Worm (Caenorhabditis elegans): Measurements from ENCODE around the gene etr-1.
A peak's percentile ranks its signal among the peaks of the same experiment; 100 is the strongest.

etr-1 gene

DNA sequence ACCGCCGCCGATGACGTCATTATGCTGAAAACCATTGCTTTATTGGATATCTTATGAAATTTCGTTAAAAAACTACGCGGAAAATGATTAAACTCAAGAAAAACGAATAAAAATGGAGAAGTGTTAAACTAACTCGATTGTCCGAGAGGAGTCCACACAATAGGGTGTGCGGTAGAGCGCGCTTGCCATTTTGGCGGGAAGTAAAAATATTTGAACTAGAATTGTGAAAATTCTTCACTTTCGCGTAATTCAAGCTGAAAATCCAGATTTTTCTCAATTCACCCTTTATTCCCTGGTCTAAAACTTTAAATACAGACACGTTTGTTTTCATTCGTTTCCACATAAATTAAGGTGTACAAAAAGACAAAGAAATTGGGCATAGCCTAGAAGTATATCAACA, 54.4 kb downstream of the etr-1 start, which contains the start of gene F48A11.4:
Gene F48A11.4 (minus strand): TSS at position 24 of the 400 bp plus-strand sequence.
- peak; percentile 90 for TF ChIP-seq fkh-10 (GFP tag; optimal IDR thresholded peaks at IDR 0.05)
- peak; percentile 90 for TF ChIP-seq spr-3 (GFP tag; optimal IDR thresholded peaks at IDR 0.05)
- peak; percentile 89 for TF ChIP-seq lin-13 (GFP tag; optimal IDR thresholded peaks at IDR 0.05)
- TF ChIP-seq unc-62 (GFP tag; optimal IDR thresholded peaks at IDR 0.05 in 1 of 2): peak in 1 of 2 experiments; percentile 74
- TF ChIP-seq unc-62 (tag; optimal IDR thresholded peaks at IDR 0.05): no peak
- TF ChIP-seq mes-2 (tag; optimal IDR thresholded peaks at IDR 0.05; ENCODE audit: poor library complexity, severe bottlenecking): peak; percentile 96
- peak; percentile 62 for TF ChIP-seq dmd-9 (GFP tag; IDR thresholded peaks at IDR 0.05)
- TF ChIP-seq mxl-2 (GFP tag; conservative IDR thresholded peaks at IDR 0.05): peak; percentile 33; the same call in 1 of the 2 replicates
- no peak for TF ChIP-seq mdl-1 (tag; optimal IDR thresholded peaks at IDR 0.05)
- TF ChIP-seq F44E2.7 (GFP tag; IDR thresholded peaks at IDR 0.05): no peak
- TF ChIP-seq nhr-6 (tag; optimal IDR thresholded peaks at IDR 0.05): peak; percentile 91
- peak; percentile 100 for TF ChIP-seq lin-38 (GFP tag; IDR thresholded peaks at IDR 0.05)
- TF ChIP-seq snpc-4 (tag; optimal IDR thresholded peaks at IDR 0.05): no peak
- peak; percentile 85 for TF ChIP-seq spr-1 (tag; optimal IDR thresholded peaks at IDR 0.05)
- no peak for TF ChIP-seq nhr-237 (tag; optimal IDR thresholded peaks at IDR 0.05)
- peak; percentile 72 for TF ChIP-seq vab-7 (GFP tag; IDR thresholded peaks at IDR 0.05)
- peak; percentile 57 for TF ChIP-seq nhr-41 (GFP tag; IDR thresholded peaks at IDR 0.05)
- TF ChIP-seq hif-1 (tag; optimal IDR thresholded peaks at IDR 0.05): peak in 1 of 2 experiments; percentile 70
- TF ChIP-seq snpc-1.2 (GFP tag; IDR thresholded peaks at IDR 0.05): peak; percentile 78
- peak; percentile 99 for TF ChIP-seq aha-1 (tag)
- peak; percentile 77; the same call in 1 of the 2 replicates for TF ChIP-seq pha-4 (GFP tag; IDR thresholded peaks at IDR 0.05)
- peak; percentile 11 for TF ChIP-seq pha-4 (tag; optimal IDR thresholded peaks at IDR 0.05)
- peak; percentile 92 for TF ChIP-seq arid-1 (GFP tag; conservative IDR thresholded peaks at IDR 0.05)
- peak in 1 of 2 experiments; percentile 55 for TF ChIP-seq daf-16 (GFP tag; optimal IDR thresholded peaks at IDR 0.05)
- TF ChIP-seq daf-16 (tag; optimal IDR thresholded peaks at IDR 0.05): peak; percentile 35
- peak; percentile 39 for TF ChIP-seq unc-130 (GFP tag; optimal IDR thresholded peaks at IDR 0.05)
- TF ChIP-seq lir-3 (tag; optimal IDR thresholded peaks at IDR 0.05): peak; percentile 8
- no peak for TF ChIP-seq lin-39 (tag; optimal IDR thresholded peaks at IDR 0.05)
- no peak for TF ChIP-seq ceh-62 (tag; optimal IDR thresholded peaks at IDR 0.05)
- TF ChIP-seq egl-43 (GFP tag; IDR thresholded peaks at IDR 0.05): peak; percentile 86
- peak; percentile 91 for TF ChIP-seq hmg-1.1 (GFP tag; IDR thresholded peaks at IDR 0.05)
- TF ChIP-seq ztf-11 (tag; optimal IDR thresholded peaks at IDR 0.05): no peak
- peak; percentile 33 for TF ChIP-seq nhr-76 (tag; optimal IDR thresholded peaks at IDR 0.05)
- peak; percentile 93 for TF ChIP-seq mep-1 (tag; optimal IDR thresholded peaks at IDR 0.05)
- no peak for TF ChIP-seq nhr-10 (tag; optimal IDR thresholded peaks at IDR 0.05)
- no peak for TF ChIP-seq aly-2 (tag; optimal IDR thresholded peaks at IDR 0.05)
- TF ChIP-seq pqm-1 (tag; optimal IDR thresholded peaks at IDR 0.05): peak; percentile 13
- TF ChIP-seq set-16 (GFP tag; IDR thresholded peaks at IDR 0.05): no peak
- peak; percentile 47 for TF ChIP-seq nhr-111 (GFP tag; optimal IDR thresholded peaks at IDR 0.05)
- no peak for TF ChIP-seq skn-1 (tag; optimal IDR thresholded peaks at IDR 0.05)
- TF ChIP-seq F10B5.3 (tag; optimal IDR thresholded peaks at IDR 0.05): peak; percentile 76
- TF ChIP-seq F26F4.8 (GFP tag; conservative IDR thresholded peaks at IDR 0.05): no peak
- peak; percentile 26 for TF ChIP-seq gei-8 (GFP tag; optimal IDR thresholded peaks at IDR 0.05)
- peak; percentile 88 for TF ChIP-seq mdt-29 (GFP tag; IDR thresholded peaks at IDR 0.05)
- 0 out of 2 replicates have a peak, but pooled peaks have one; percentile 40 for TF ChIP-seq zip-11 (GFP tag; IDR thresholded peaks at IDR 0.05)
- TF ChIP-seq rbr-2 (tag; optimal IDR thresholded peaks at IDR 0.05): peak; percentile 90
- TF ChIP-seq unc-39 (tag; optimal IDR thresholded peaks at IDR 0.05): no peak
- peak; percentile 91 for TF ChIP-seq nhr-102 (tag; optimal IDR thresholded peaks at IDR 0.05)
- peak; percentile 77 for TF ChIP-seq nhr-25 (tag; optimal IDR thresholded peaks at IDR 0.05; ENCODE audit: borderline replicate concordance, insufficient read depth)
- TF ChIP-seq madf-9 (GFP tag; conservative IDR thresholded peaks at IDR 0.05): peak; percentile 79
- no peak for TF ChIP-seq egl-27 (tag; optimal IDR thresholded peaks at IDR 0.05)
- peak; percentile 56 for TF ChIP-seq mxl-3 (GFP tag; optimal IDR thresholded peaks at IDR 0.05)

Data from whole organism, L4 larva.